Worm (Caenorhabditis elegans): Measurements from ENCODE around the gene F43E2.11.

F43E2.11 gene

DNA sequence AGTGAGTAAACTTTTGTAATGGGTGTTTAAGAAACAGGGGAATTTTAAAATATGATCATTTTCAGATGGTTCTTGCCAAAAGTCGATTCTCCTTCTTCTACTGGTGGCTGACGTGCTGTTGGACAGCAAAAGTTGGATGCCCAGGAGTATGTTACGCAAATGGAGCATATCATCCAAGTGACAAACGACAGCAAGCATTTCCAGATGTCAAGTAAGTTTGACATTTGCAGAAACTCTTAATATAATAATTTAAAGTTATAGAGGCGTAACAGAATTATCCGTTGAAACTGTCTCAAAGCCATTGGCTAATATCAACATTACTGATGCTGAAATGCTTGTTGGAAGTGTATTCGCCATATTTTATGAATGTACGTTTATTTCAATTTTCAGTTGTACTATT lies 22.0 kb downstream of the F43E2.11 start:
- TF ChIP-seq hlh-17 (GFP tag; optimal IDR thresholded peaks at IDR 0.05; ENCODE audit: borderline replicate concordance): no peak
- TF ChIP-seq efl-1 (optimal IDR thresholded peaks at IDR 0.05): no peak
- TF ChIP-seq efl-1 (GFP tag; optimal IDR thresholded peaks at IDR 0.05 in 1 of 2): peak in 1 of 2 experiments; percentile 80

DNA sequence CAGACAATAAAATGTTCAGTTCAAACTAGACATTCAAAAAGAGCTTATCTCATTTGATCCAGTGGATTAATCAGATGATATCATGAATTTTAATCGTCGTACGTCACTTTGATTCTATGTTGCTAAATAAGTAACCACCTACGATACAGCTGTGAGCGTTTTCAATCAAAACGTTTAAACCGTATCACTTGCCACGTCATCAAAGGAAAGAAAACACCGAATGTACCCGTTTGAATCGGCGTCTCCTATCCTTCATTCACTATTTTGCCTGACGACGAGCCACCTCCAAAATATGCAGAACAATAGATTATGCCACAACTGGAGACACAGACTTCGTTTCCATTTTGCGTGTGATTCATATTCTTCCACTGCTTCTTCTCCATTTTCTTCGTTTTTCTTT lies 24.2 kb downstream of the F43E2.11 start:
- TF ChIP-seq nhr-84 (tag; optimal IDR thresholded peaks at IDR 0.05) (peak; percentile 34), dsc-1 (tag; optimal IDR thresholded peaks at IDR 0.05) (peak; percentile 22), zip-4 (GFP tag; optimal IDR thresholded peaks at IDR 0.05) (peak; percentile 9), unc-86 (tag; optimal IDR thresholded peaks at IDR 0.05) (no peak)

DNA sequence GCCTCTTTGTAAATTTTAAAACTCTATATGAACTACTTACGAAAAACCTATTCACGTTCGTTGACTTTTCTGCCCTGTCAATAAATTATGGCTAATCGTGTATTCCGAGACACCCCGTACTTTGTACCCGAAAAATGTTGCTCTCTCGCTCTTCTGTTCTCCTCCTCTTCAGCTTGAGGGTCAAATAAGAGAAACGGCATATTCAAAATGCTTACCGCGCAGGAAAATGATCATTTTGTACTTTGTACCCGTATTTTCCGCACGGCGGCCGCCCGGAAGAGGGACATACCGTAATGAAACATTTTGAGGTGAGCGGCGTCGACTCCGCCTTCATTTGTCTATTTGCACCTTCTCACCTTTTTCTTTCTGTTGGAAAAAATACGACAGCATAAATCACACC lies 26.4 kb downstream of the F43E2.11 start:
- TF ChIP-seq ama-1 (optimal IDR thresholded peaks at IDR 0.05): peak; percentile 4
- no peak for TF ChIP-seq lsy-2 (tag; optimal IDR thresholded peaks at IDR 0.05)

DNA sequence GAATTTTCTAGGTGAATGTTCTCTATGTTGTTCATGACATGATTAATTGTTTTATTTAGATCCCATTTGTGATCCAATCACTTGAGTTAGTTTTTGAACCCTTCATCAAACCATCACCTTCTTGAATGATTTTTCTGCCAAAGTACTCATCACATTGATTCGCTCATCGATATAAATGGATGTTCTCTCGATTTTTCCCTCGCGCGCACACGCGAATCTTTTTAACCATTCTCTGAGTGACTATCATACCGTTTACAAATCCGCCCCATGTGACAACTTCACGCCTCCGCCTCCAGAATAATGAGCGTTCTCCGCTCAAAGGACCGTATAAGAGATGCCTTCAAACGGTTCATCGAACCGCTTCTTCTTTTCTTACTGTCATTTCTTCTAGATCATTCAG lies 27.2 kb downstream of the F43E2.11 start:
- TF ChIP-seq ztf-4 (tag; optimal IDR thresholded peaks at IDR 0.05): no peak
- no peak for TF ChIP-seq nhr-77 (tag; optimal IDR thresholded peaks at IDR 0.05)
- TF ChIP-seq fkh-8 (tag; optimal IDR thresholded peaks at IDR 0.05): no peak
- no peak for TF ChIP-seq nhr-47 (tag; optimal IDR thresholded peaks at IDR 0.05)
- no peak for TF ChIP-seq fos-1 (tag; optimal IDR thresholded peaks at IDR 0.05)
- TF ChIP-seq unc-62 (GFP tag; optimal IDR thresholded peaks at IDR 0.05): no peak
- TF ChIP-seq ces-1 (GFP tag; optimal IDR thresholded peaks at IDR 0.05): no peak
- no peak for TF ChIP-seq ama-1 (optimal IDR thresholded peaks at IDR 0.05)
- peak; percentile 86 for TF ChIP-seq blmp-1 (tag; optimal IDR thresholded peaks at IDR 0.05)
- TF ChIP-seq sox-4 (tag; optimal IDR thresholded peaks at IDR 0.05): no peak
- TF ChIP-seq dsc-1 (tag; optimal IDR thresholded peaks at IDR 0.05): no peak
- TF ChIP-seq snu-23 (GFP tag; optimal IDR thresholded peaks at IDR 0.05): peak; percentile 62
- no peak for TF ChIP-seq efl-3 (GFP tag; optimal IDR thresholded peaks at IDR 0.05)
- no peak for TF ChIP-seq C34B4.2 (tag; optimal IDR thresholded peaks at IDR 0.05)
- TF ChIP-seq ceh-8 (GFP tag; optimal IDR thresholded peaks at IDR 0.05): no peak
- peak; percentile 50 for TF ChIP-seq lin-14 (GFP tag; optimal IDR thresholded peaks at IDR 0.05)
- no peak for TF ChIP-seq C16A3.4 (tag; optimal IDR thresholded peaks at IDR 0.05)
- TF ChIP-seq lin-35 (GFP tag; optimal IDR thresholded peaks at IDR 0.05): peak in 1 of 2 experiments; percentile 63
- TF ChIP-seq nhr-19 (GFP tag; conservative IDR thresholded peaks at IDR 0.05): peak; percentile 92
- TF ChIP-seq lin-13 (GFP tag; optimal IDR thresholded peaks at IDR 0.05): peak; percentile 39
- peak in 1 of 3 experiments; percentile 13 for TF ChIP-seq dpl-1 (GFP tag; optimal IDR thresholded peaks at IDR 0.05)
- no peak for TF ChIP-seq pax-3 (tag; optimal IDR thresholded peaks at IDR 0.05)
- peak; percentile 63 to 86 (median 76) for TF ChIP-seq elt-3 (tag; optimal IDR thresholded peaks at IDR 0.05)
- TF ChIP-seq swsn-7 (tag; optimal IDR thresholded peaks at IDR 0.05): no peak
- peak; percentile 94 for TF ChIP-seq nhr-85 (tag)
- no peak for TF ChIP-seq snpc-4 (tag; optimal IDR thresholded peaks at IDR 0.05)
- no peak for TF ChIP-seq lir-3 (tag; optimal IDR thresholded peaks at IDR 0.05; ENCODE audit: poor library complexity)
- no peak for TF ChIP-seq F16B12.6 (tag; optimal IDR thresholded peaks at IDR 0.05)
- no peak for TF ChIP-seq unc-30 (tag; optimal IDR thresholded peaks at IDR 0.05)
- no peak for TF ChIP-seq nhr-28 (tag; optimal IDR thresholded peaks at IDR 0.05)
- TF ChIP-seq ceh-63 (GFP tag; optimal IDR thresholded peaks at IDR 0.05): no peak
- TF ChIP-seq nhr-237 (tag; optimal IDR thresholded peaks at IDR 0.05): no peak
- TF ChIP-seq fkh-10 (GFP tag; optimal IDR thresholded peaks at IDR 0.05): no peak
- no peak for TF ChIP-seq Y116A8C.19 (tag; optimal IDR thresholded peaks at IDR 0.05; ENCODE audit: borderline replicate concordance)
- no peak for TF ChIP-seq jun-1 (tag; optimal IDR thresholded peaks at IDR 0.05)
- no peak for TF ChIP-seq rnt-1 (tag; optimal IDR thresholded peaks at IDR 0.05)
- TF ChIP-seq grh-1 (GFP tag; IDR thresholded peaks at IDR 0.05): 0 out of 2 replicates have a peak, but pooled peaks have one; percentile 17
- TF ChIP-seq ceh-88 (GFP tag; IDR thresholded peaks at IDR 0.05): no peak
- no peak for TF ChIP-seq ceh-82 (tag; optimal IDR thresholded peaks at IDR 0.05)
- TF ChIP-seq nhr-84 (tag; optimal IDR thresholded peaks at IDR 0.05): no peak
- no peak for TF ChIP-seq skn-1 (tag; optimal IDR thresholded peaks at IDR 0.05)
- TF ChIP-seq ceh-90 (tag; optimal IDR thresholded peaks at IDR 0.05): no peak
- no peak for TF ChIP-seq efl-1 (optimal IDR thresholded peaks at IDR 0.05)
- TF ChIP-seq efl-1 (GFP tag; optimal IDR thresholded peaks at IDR 0.05 in 1 of 2): no peak
